Worm (Caenorhabditis elegans) whole organism, early embryonic: ENCODE data around the gene C47D12.4.

Experiments
- B0310.2 ChIP-seq: sonication (generic microtip); optimal IDR thresholded peaks from 2 replicates; lab custom pipeline; 2016; ENCODE audit warnings: mild to moderate bottlenecking, missing genetic modification characterization, missing compliant biosample characterization
- F13C5.2 ChIP-seq: sonication (generic microtip); optimal IDR thresholded peaks from 2 replicates; lab custom pipeline; 2017; ENCODE audit warnings: mild to moderate bottlenecking, missing genetic modification characterization, inconsistent platforms, missing compliant biosample characterization
- aly-1 ChIP-seq: sonication (generic microtip); optimal IDR thresholded peaks from 2 replicates; lab custom pipeline; 2016; ENCODE audit warnings: missing genetic modification characterization, missing compliant biosample characterization
- ama-1 ChIP-seq: fragments of 150-350 bp; optimal IDR thresholded peaks from 2 replicates; lab custom pipeline; 2014
- ceh-13 ChIP-seq: fragments of 200-800 bp; sonication (Bioruptor generic); optimal IDR thresholded peaks from 2 replicates; lab custom pipeline; 2018; ENCODE audit warnings: mild to moderate bottlenecking, missing genetic modification characterization, missing compliant biosample characterization
- ceh-36 ChIP-seq: sonication (generic microtip); optimal IDR thresholded peaks from 2 replicates; lab custom pipeline; 2016; ENCODE audit warnings: missing genetic modification characterization, inconsistent platforms, missing compliant biosample characterization
- ets-7 ChIP-seq: sonication (generic microtip); optimal IDR thresholded peaks from 2 replicates; lab custom pipeline; 2016; ENCODE audit warnings: missing genotype, missing genetic modification characterization, missing compliant biosample characterization
- flt-1 ChIP-seq: fragments of 200-800 bp; sonication (Bioruptor generic); IDR thresholded peaks from 2 replicates; pipeline ENCODE4 v1.3.6; 2022; ENCODE audit warnings: missing genetic modification characterization, missing compliant biosample characterization
- hmbx-1 ChIP-seq: sonication (generic microtip); optimal IDR thresholded peaks from 2 replicates; lab custom pipeline; 2016; ENCODE audit warnings: mild to moderate bottlenecking, missing genetic modification characterization, missing compliant biosample characterization
- hmg-4 ChIP-seq: fragments of 200-800 bp; sonication (Bioruptor generic); optimal IDR thresholded peaks from 2 replicates; lab custom pipeline; 2018; ENCODE audit warnings: mild to moderate bottlenecking, missing genetic modification characterization, missing compliant biosample characterization
- hnd-1 ChIP-seq: sonication (generic microtip); optimal IDR thresholded peaks from 2 replicates; lab custom pipeline; 2016; ENCODE audit warnings: missing genetic modification characterization, missing compliant biosample characterization
- pes-1 ChIP-seq: fragments of 200-800 bp; sonication (Bioruptor generic); IDR thresholded peaks from 2 replicates; pipeline ENCODE4 v1.3.6; 2022; ENCODE audit warnings: missing genetic modification reagents, missing genetic modification characterization, missing compliant biosample characterization
- scrt-1 ChIP-seq: fragments of 200-800 bp; sonication (Bioruptor generic); IDR thresholded peaks from 2 replicates; pipeline ENCODE4 v1.3.6; 2022; ENCODE audit warnings: missing genetic modification characterization, missing compliant biosample characterization
- sea-1 ChIP-seq: fragments of 200-800 bp; sonication (Bioruptor generic); conservative IDR thresholded peaks from 2 replicates; pipeline ENCODE4 v1.3.6; 2022; ENCODE audit warnings: missing genetic modification characterization, missing compliant biosample characterization
- tbx-11 ChIP-seq: fragments of 200-800 bp; sonication (Bioruptor generic); IDR thresholded peaks from 2 replicates; pipeline ENCODE4 v1.3.6; 2022; ENCODE audit warnings: missing genetic modification characterization, missing compliant biosample characterization
- tbx-37 ChIP-seq: fragments of 200-800 bp; sonication (Bioruptor generic); conservative IDR thresholded peaks from 2 replicates; pipeline ENCODE4 v1.3.6; 2022; ENCODE audit warnings: missing genetic modification reagents, missing genetic modification characterization, missing compliant biosample characterization
- tra-4 ChIP-seq: sonication (generic microtip); optimal IDR thresholded peaks from 2 replicates; lab custom pipeline; 2017; ENCODE audit warnings: missing genetic modification characterization, missing compliant biosample characterization

C47D12.4 gene

DNA sequence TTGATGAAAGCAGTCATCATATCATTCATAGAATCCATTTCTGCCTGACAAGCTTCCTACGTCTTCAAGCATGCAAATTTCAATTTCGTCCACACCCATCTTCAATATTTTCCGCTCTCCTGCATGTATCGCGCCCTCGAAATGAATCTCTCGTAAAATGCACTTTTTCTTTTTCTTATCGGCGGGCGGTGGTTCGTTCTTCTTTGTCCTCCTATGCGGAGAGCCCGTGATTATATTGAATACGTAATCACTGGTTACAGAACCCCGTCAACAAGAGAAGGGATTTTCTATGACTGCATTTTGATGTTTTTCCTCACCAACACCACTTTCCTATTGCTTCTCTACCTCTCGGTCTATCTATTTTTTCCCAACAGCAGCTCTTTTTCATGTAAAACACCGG is 45.0 kb upstream of the C47D12.4 start:
- TF ChIP-seq flt-1 (GFP tag; lab: Robert Waterston, UW) (no peak), hmg-4 (peak; percentile 56), hnd-1 (tag; lab: Kevin White, UChicago) (no peak), hmbx-1 (tag; lab: Kevin White, UChicago) (no peak), sea-1 (GFP tag; lab: Robert Waterston, UW) (peak; percentile 39; the same call in 1 of the 2 replicates), tbx-11 (GFP tag; lab: Robert Waterston, UW) (no peak), ama-1 (lab: Kevin White, UChicago) (peak; percentile 51)

DNA sequence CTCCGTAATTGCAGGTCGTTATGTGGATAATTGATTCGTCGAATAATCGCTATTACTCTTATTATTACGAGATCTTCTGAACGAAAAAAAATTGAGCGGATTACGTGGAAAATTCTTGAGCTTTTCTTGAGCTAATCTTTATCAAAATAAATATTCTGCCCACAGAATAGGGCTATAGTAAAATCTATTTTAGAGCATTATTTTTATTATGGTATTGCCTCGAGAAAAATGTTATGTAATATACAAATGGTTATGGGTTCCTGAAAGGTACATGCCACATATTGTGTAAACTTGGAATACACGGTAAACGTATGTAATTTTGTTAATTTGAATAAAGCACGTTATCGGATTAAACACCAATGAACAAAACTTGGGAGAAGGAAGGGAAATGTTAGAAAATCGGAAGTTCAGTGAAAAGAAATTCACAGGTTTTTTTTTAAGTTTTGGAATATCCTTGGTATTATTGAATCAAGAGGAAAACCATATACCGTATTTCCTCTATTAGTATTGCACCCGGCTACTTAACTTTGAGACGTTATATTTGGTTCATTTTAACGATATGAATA is 44.3 kb upstream of the C47D12.4 start:
- TF ChIP-seq ceh-36 (peak; percentile 23), aly-1 (tag; lab: Kevin White, UChicago) (no peak), F13C5.2 (tag; lab: Kevin White, UChicago) (no peak), tbx-37 (peak; percentile 27; the same call in 1 of the 2 replicates), B0310.2 (tag; lab: Kevin White, UChicago) (peak; percentile 1), ama-1 (lab: Kevin White, UChicago) (no peak), hmg-4 (no peak)

DNA sequence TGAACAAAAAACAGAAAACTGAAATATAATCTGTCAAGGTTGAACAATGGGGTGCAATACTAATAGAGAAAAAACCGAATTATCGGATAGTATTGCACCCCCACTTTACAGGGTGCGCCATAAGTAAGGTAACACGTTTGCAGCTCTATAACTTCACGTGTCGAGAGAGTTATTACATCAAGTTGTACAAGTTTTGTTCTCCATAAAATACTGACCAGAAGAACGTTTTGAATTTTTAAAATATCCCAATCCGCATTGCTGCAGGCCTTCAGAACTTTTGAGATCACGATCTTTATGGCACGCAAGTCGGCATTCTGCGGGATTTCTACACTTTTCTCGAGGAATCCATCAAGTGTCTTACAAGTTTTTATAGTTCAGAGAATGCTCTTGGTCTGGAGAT is 43.8 kb upstream of the C47D12.4 start:
- TF ChIP-seq tra-4 (tag; lab: Kevin White, UChicago) (no peak), ceh-36 (no peak), aly-1 (tag; lab: Kevin White, UChicago) (no peak), hmg-4 (no peak), hnd-1 (tag; lab: Kevin White, UChicago) (no peak), scrt-1 (GFP tag; lab: Robert Waterston, UW) (no peak), ceh-13 (GFP tag; lab: Kevin White, UChicago) (no peak), B0310.2 (tag; lab: Kevin White, UChicago) (no peak), sea-1 (GFP tag; lab: Robert Waterston, UW) (no peak), flt-1 (GFP tag; lab: Robert Waterston, UW) (no peak), F13C5.2 (tag; lab: Kevin White, UChicago) (no peak), pes-1 (no peak), ets-7 (no peak), tbx-11 (GFP tag; lab: Robert Waterston, UW) (no peak), ama-1 (lab: Kevin White, UChicago) (no peak), tbx-37 (no peak), hmbx-1 (tag; lab: Kevin White, UChicago) (no peak)

DNA sequence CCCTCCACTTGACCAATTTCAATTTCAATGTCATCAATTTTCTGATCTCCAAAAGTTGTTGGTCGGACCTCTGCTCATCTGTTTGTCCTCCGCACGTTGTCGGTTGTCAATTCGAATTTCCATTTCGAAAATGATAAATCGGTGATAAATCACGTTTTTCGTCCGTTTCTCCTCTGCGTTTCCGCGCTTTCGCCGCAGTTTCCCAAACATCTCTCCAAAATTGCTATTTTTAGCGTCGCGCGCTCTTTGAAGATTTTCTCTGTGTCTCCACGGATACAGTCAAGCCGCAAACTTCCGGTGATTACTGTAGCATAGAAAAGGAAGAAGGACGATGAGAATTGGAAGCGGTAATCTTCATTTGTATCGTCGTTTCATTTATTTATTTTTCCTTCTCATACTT is 39.5 kb upstream of the C47D12.4 start:
- TF ChIP-seq pes-1 (no peak), F13C5.2 (tag; lab: Kevin White, UChicago) (no peak), hmbx-1 (tag; lab: Kevin White, UChicago) (no peak), tra-4 (tag; lab: Kevin White, UChicago) (no peak), hnd-1 (tag; lab: Kevin White, UChicago) (no peak), ama-1 (lab: Kevin White, UChicago) (no peak), ets-7 (no peak), hmg-4 (no peak), ceh-36 (no peak), tbx-37 (no peak), flt-1 (GFP tag; lab: Robert Waterston, UW) (no peak), sea-1 (GFP tag; lab: Robert Waterston, UW) (no peak), tbx-11 (GFP tag; lab: Robert Waterston, UW) (no peak), aly-1 (tag; lab: Kevin White, UChicago) (no peak), scrt-1 (GFP tag; lab: Robert Waterston, UW) (no peak), ceh-13 (GFP tag; lab: Kevin White, UChicago) (no peak), B0310.2 (tag; lab: Kevin White, UChicago) (no peak)

DNA sequence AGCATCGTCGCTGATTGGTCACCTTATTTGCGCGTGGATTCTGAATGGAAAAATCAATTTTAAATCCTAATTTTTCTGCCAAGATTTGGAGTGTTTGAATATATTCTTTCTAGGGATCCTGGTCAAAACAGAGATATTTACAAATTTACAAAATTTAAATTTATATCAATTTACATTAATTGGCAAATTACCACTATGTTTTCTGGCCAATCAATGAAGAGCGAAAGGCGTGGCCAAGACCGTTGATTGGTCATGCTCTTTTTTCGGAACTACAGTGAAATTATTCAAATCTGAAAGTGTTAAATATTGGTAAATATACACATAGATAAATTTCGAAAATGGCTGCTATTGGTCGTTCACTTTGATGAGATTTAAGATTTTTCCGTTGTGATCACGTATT is 38.8 kb upstream of the C47D12.4 start:
- TF ChIP-seq ceh-13 (GFP tag; lab: Kevin White, UChicago) (no peak), B0310.2 (tag; lab: Kevin White, UChicago) (no peak), ceh-36 (no peak), tbx-11 (GFP tag; lab: Robert Waterston, UW) (no peak), flt-1 (GFP tag; lab: Robert Waterston, UW) (no peak), ama-1 (lab: Kevin White, UChicago) (no peak), hmbx-1 (tag; lab: Kevin White, UChicago) (no peak), sea-1 (GFP tag; lab: Robert Waterston, UW) (no peak), tbx-37 (no peak), hnd-1 (tag; lab: Kevin White, UChicago) (no peak), pes-1 (no peak), ets-7 (no peak), aly-1 (tag; lab: Kevin White, UChicago) (no peak), scrt-1 (GFP tag; lab: Robert Waterston, UW) (no peak), tra-4 (tag; lab: Kevin White, UChicago) (no peak), F13C5.2 (tag; lab: Kevin White, UChicago) (no peak), hmg-4 (no peak)

DNA sequence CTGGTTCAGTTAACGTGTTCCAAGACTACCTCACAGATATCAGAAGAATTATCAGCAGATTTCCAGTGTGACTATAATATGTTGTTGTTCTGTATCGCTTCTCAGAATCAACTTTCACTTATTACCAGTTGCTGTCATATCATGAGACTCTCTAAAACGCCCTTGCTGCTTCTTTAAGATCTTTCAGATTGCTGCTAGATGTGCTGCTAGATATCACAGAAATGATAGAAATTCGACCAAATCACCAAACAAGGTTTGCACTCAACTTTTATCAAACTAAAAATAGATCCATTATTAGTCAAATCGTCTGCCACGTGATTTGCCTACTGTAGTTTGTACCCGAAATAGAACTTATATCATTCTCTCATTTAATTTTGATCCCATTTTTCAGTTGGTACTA is 37.0 kb upstream of the C47D12.4 start:
- TF ChIP-seq flt-1 (GFP tag; lab: Robert Waterston, UW) (no peak), aly-1 (tag; lab: Kevin White, UChicago) (no peak), hmg-4 (no peak), sea-1 (GFP tag; lab: Robert Waterston, UW) (no peak), ceh-36 (no peak), pes-1 (no peak), ceh-13 (GFP tag; lab: Kevin White, UChicago) (no peak), hmbx-1 (tag; lab: Kevin White, UChicago) (no peak), ama-1 (lab: Kevin White, UChicago) (no peak), hnd-1 (tag; lab: Kevin White, UChicago) (no peak), tbx-11 (GFP tag; lab: Robert Waterston, UW) (no peak), tra-4 (tag; lab: Kevin White, UChicago) (no peak)

DNA sequence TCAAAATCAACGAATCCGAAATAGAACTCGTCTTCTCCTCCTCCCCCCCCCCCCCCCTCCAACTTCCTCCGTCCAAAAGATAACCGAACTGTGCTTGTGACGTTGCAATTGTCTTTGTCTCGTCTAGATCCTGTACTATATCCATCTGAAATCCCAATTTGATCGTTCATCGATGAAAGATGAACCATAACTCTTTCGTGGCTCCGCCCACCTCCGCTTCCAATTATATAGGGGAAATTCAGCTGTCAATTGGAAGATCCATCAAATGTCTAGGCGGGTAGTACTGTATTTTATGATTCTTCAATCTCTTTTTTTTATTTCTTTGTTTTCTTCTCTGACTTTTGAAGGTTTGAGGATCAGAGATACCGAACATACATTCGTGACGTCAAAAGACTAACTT is 36.2 kb upstream of the C47D12.4 start:
- TF ChIP-seq sea-1 (GFP tag; lab: Robert Waterston, UW) (no peak), hmg-4 (no peak), scrt-1 (GFP tag; lab: Robert Waterston, UW) (no peak), B0310.2 (tag; lab: Kevin White, UChicago) (no peak), ets-7 (no peak), tra-4 (tag; lab: Kevin White, UChicago) (no peak), tbx-11 (GFP tag; lab: Robert Waterston, UW) (no peak), ceh-36 (no peak), ceh-13 (GFP tag; lab: Kevin White, UChicago) (no peak), pes-1 (no peak), tbx-37 (no peak), aly-1 (tag; lab: Kevin White, UChicago) (no peak), F13C5.2 (tag; lab: Kevin White, UChicago) (no peak)
